Worm (Caenorhabditis elegans): ENCODE results near the gene fut-8.

- TF ChIP-seq ces-1 (GFP tag; optimal IDR thresholded peaks at IDR 0.05) (peak; percentile 45), unc-62 (GFP tag; optimal IDR thresholded peaks at IDR 0.05) (peak; percentile 48), nhr-76 (tag; optimal IDR thresholded peaks at IDR 0.05) (no peak), pha-4 (tag; optimal IDR thresholded peaks at IDR 0.05) (peak; percentile 73), sem-2 (GFP tag; optimal IDR thresholded peaks at IDR 0.05) (no peak)
Measured at ce11 chrV:6000368-6000802, 10.1 kb upstream of the fut-8 start.

Data from whole organism, mixed stage, embryonic.